Fruit fly (Drosophila melanogaster): ENCODE data around the gene Ude.
A peak's percentile ranks its signal among the peaks of the same experiment; 100 is the strongest.

The Ude gene

DNA sequence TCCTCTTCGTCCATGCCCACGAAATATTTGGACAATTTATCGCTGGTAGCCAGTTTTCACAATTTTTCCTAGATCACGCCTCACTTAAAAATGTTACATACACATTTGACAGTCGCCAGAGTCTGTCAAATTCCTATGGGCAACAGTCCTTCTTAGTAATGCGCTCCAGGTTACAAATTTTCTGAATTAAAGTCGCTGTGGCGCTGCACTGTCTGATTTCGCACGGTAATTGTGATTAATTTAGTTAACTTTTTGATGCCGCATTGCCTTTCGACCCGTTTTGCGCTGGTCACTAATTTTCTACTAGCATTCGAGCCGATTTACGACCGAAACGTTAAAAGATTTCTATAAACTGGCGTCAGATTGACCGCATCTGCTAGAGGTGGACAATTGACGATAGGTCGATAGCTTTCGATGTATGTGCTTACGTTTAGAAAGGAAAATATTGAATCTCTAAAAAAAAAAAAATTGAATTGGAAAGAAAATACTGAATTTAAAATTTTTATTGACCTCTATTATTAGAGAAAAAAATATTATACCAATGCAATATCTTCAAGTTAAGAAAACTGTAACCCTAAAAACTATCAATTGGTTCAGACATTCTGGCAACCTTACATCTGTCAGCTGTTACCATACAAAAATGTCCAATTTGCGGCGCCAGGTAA is 14.3 kb upstream of the Ude start, which contains the start of the genes lili and CG34150 (continued):
- peak; percentile 80 for TF ChIP-seq az2 (GFP tag; optimal IDR thresholded peaks at IDR 0.05)
- TF ChIP-seq CG2202 (tag; optimal IDR thresholded peaks at IDR 0.05): peak; percentile 32
- peak; percentile 64 for TF ChIP-seq CG1647 (GFP tag; optimal IDR thresholded peaks at IDR 0.05)
- TF ChIP-seq BtbVII (GFP tag; optimal IDR thresholded peaks at IDR 0.05): peak; percentile 29
- peak; percentile 74 for TF ChIP-seq Bgb (GFP tag; IDR thresholded peaks at IDR 0.05; ENCODE audit: partially characterized antibody)
- TF ChIP-seq NC2β (GFP tag; optimal IDR thresholded peaks at IDR 0.05): peak; percentile 62
- TF ChIP-seq Dref (GFP tag; IDR thresholded peaks at IDR 0.05): peak; percentile 74
- TF ChIP-seq C15 (GFP tag; IDR thresholded peaks at IDR 0.05): no peak
- peak; percentile 6 for TF ChIP-seq NK7.1 (GFP tag; optimal IDR thresholded peaks at IDR 0.05)
- TF ChIP-seq Bteb2 (GFP tag; optimal IDR thresholded peaks at IDR 0.05): peak; percentile 86
- peak; percentile 85 for TF ChIP-seq Chrac-16 (GFP tag; optimal IDR thresholded peaks at IDR 0.05)
- TF ChIP-seq CkIIα-i1 (GFP tag; IDR thresholded peaks at IDR 0.05): no peak
- TF ChIP-seq CG6272 (GFP tag; IDR thresholded peaks at IDR 0.05): peak; percentile 72
- peak; percentile 54 for TF ChIP-seq tio (GFP tag; optimal IDR thresholded peaks at IDR 0.05)
- TF ChIP-seq D (optimal IDR thresholded peaks at IDR 0.05): no peak
- no peak for TF ChIP-seq D (GFP tag; optimal IDR thresholded peaks at IDR 0.05)
- TF ChIP-seq HmgD (GFP tag; optimal IDR thresholded peaks at IDR 0.05): no peak
- peak; percentile 71 for TF ChIP-seq Aef1 (GFP tag; IDR thresholded peaks at IDR 0.05)
- TF ChIP-seq emc (GFP tag; optimal IDR thresholded peaks at IDR 0.05): peak; percentile 28
- TF ChIP-seq Mad (GFP tag; optimal IDR thresholded peaks at IDR 0.05): peak; percentile 87
- TF ChIP-seq nerfin-1 (tag; optimal IDR thresholded peaks at IDR 0.05): peak; percentile 97
- TF ChIP-seq schlank (tag; optimal IDR thresholded peaks at IDR 0.05): no peak
- TF ChIP-seq CG17829 (tag; optimal IDR thresholded peaks at IDR 0.05): peak; percentile 81
- peak; percentile 61 for TF ChIP-seq pum (GFP tag; optimal IDR thresholded peaks at IDR 0.05)
- peak; percentile 60 for TF ChIP-seq Nf-YB (GFP tag; optimal IDR thresholded peaks at IDR 0.05)
- peak; percentile 82 for TF ChIP-seq CG12155 (GFP tag; optimal IDR thresholded peaks at IDR 0.05)
- TF ChIP-seq CG14965 (GFP tag; optimal IDR thresholded peaks at IDR 0.05; ENCODE audit: borderline replicate concordance): no peak
- peak; percentile 80 for TF ChIP-seq CG6689 (GFP tag; IDR thresholded peaks at IDR 0.05)
- TF ChIP-seq fd96Cb (tag; optimal IDR thresholded peaks at IDR 0.05): peak; percentile 36
- TF ChIP-seq vnd (GFP tag; IDR thresholded peaks at IDR 0.05; ENCODE audit: partially characterized antibody): peak; percentile 61
- peak; percentile 48 for TF ChIP-seq slou (GFP tag; optimal IDR thresholded peaks at IDR 0.05)
- peak; percentile 52 for TF ChIP-seq CG12104 (GFP tag; optimal IDR thresholded peaks at IDR 0.05)
- no peak for TF ChIP-seq CG4282 (GFP tag; optimal IDR thresholded peaks at IDR 0.05)
- peak; percentile 67 for TF ChIP-seq Camta (GFP tag; optimal IDR thresholded peaks at IDR 0.05)
- TF ChIP-seq CG10462 (GFP tag; optimal IDR thresholded peaks at IDR 0.05): peak; percentile 71
- TF ChIP-seq CG14441 (GFP tag; IDR thresholded peaks at IDR 0.05): peak; percentile 62; the same call in 1 of the 2 replicates
- 0 out of 2 replicates have a peak, but pooled peaks have one; percentile 36 for TF ChIP-seq CG17612 (GFP tag; IDR thresholded peaks at IDR 0.05)
- TF ChIP-seq maf-S (GFP tag; optimal IDR thresholded peaks at IDR 0.05): peak; percentile 62
- TF ChIP-seq Ssrp (tag; optimal IDR thresholded peaks at IDR 0.05): peak; percentile 65
- no peak for TF ChIP-seq yki (optimal IDR thresholded peaks at IDR 0.05)
- peak; percentile 54 for TF ChIP-seq zen (tag; optimal IDR thresholded peaks at IDR 0.05)
- peak; percentile 44 for TF ChIP-seq Myb (GFP tag; optimal IDR thresholded peaks at IDR 0.05)
- TF ChIP-seq CG3163 (GFP tag; optimal IDR thresholded peaks at IDR 0.05): peak; percentile 34
- TF ChIP-seq Med (GFP tag): peak; percentile 96
- peak; percentile 57 for TF ChIP-seq CG18476 (GFP tag; optimal IDR thresholded peaks at IDR 0.05)
- TF ChIP-seq repo (GFP tag; optimal IDR thresholded peaks at IDR 0.05): peak; percentile 53
- peak; percentile 55 for TF ChIP-seq CG8388 (GFP tag; optimal IDR thresholded peaks at IDR 0.05)
- TF ChIP-seq Trl (optimal IDR thresholded peaks at IDR 0.05): no peak
- peak; percentile 80 for TF ChIP-seq Trl (GFP tag; optimal IDR thresholded peaks at IDR 0.05)
- TF ChIP-seq cwo (GFP tag; optimal IDR thresholded peaks at IDR 0.05): peak; percentile 40
- no peak for TF ChIP-seq CG2875 (GFP tag; optimal IDR thresholded peaks at IDR 0.05)

Data from whole organism, embryonic.